Worm (Caenorhabditis elegans): ENCODE measurements around the gene F55G1.15.

The F55G1.15 gene

DNA sequence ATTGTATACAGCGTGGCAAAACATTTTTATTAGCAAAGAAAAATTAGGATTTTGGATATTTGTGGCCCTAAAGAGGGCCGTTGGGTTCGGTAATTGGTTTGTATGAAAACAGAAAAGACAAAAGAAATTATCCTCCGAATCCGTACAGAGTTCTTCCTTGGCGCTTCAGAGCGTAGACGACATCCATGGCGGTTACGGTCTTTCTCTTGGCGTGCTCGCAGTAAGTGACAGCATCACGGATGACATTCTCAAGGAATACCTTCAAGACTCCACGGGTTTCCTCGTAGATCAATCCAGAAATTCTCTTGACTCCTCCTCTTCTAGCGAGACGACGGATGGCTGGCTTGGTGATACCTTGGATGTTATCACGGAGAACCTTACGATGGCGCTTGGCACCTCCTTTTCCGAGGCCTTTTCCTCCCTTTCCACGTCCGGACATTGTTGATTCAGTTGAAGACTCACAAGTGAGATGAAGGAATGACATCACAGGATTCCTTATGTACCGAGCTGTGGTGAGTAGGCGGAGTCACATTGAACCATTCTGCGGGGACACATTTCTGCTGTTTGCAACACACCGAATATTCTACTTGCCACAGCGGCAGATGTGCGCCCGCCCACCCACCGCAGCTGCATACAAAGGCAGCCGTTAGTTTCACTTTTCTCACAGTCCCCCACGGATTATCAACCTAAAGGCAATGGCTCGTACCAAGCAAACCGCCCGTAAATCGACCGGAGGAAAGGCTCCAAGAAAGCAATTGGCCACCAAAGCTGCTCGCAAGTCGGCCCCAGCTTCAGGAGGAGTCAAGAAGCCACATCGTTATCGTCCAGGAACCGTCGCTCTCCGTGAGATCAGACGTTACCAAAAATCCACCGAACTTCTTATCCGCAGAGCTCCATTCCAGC is 13.4 kb downstream of the F55G1.15 start, which contains the start of the genes his-60 and his-59:
TSS of gene his-60 (minus strand) at position 439 of the 903 bp plus-strand sequence.
TSS of gene his-59 (plus strand) at position 696 of the 903 bp plus-strand sequence.
- TF ChIP-seq ces-1 (GFP tag; optimal IDR thresholded peaks at IDR 0.05): peak; percentile 6
- TF ChIP-seq ham-2 (GFP tag; optimal IDR thresholded peaks at IDR 0.05): no peak
- peak; percentile 25 for TF ChIP-seq unc-62 (GFP tag; optimal IDR thresholded peaks at IDR 0.05)
- no peak for TF ChIP-seq blmp-1 (tag; optimal IDR thresholded peaks at IDR 0.05)
- TF ChIP-seq nhr-237 (tag; optimal IDR thresholded peaks at IDR 0.05): no peak
- TF ChIP-seq zip-8 (tag; optimal IDR thresholded peaks at IDR 0.05): no peak
- TF ChIP-seq elt-1 (tag; optimal IDR thresholded peaks at IDR 0.05; ENCODE audit: borderline replicate concordance, insufficient read depth): no peak
- peak; percentile 48 for TF ChIP-seq ceh-43 (GFP tag; optimal IDR thresholded peaks at IDR 0.05)
- TF ChIP-seq nhr-2 (tag; optimal IDR thresholded peaks at IDR 0.05): peak; percentile 51
- TF ChIP-seq nhr-12 (tag; optimal IDR thresholded peaks at IDR 0.05): peak; percentile 53
- TF ChIP-seq lsy-2 (tag; optimal IDR thresholded peaks at IDR 0.05): peak; percentile 24
- no peak for TF ChIP-seq nhr-76 (tag; optimal IDR thresholded peaks at IDR 0.05)
- peak; percentile 84 for TF ChIP-seq lin-32 (GFP tag; optimal IDR thresholded peaks at IDR 0.05)
- peak; percentile 63 for TF ChIP-seq drap-1 (GFP tag; optimal IDR thresholded peaks at IDR 0.05)
- TF ChIP-seq nhr-28 (tag; optimal IDR thresholded peaks at IDR 0.05): no peak
- TF ChIP-seq bed-3 (GFP tag; optimal IDR thresholded peaks at IDR 0.05): no peak
- peak; percentile 63 for TF ChIP-seq sem-2 (GFP tag; optimal IDR thresholded peaks at IDR 0.05)
- TF ChIP-seq tbx-8 (GFP tag; optimal IDR thresholded peaks at IDR 0.05): peak; percentile 26
- peak; percentile 52 for TF ChIP-seq mls-2 (tag; optimal IDR thresholded peaks at IDR 0.05)
- TF ChIP-seq ceh-83 (GFP tag; optimal IDR thresholded peaks at IDR 0.05): peak; percentile 83
- TF ChIP-seq unc-39 (tag; optimal IDR thresholded peaks at IDR 0.05): peak; percentile 24
- peak; percentile 93 for TF ChIP-seq ztf-11 (tag; optimal IDR thresholded peaks at IDR 0.05)
- TF ChIP-seq pha-4 (tag; optimal IDR thresholded peaks at IDR 0.05): peak; percentile 88
- TF ChIP-seq lin-13 (tag; optimal IDR thresholded peaks at IDR 0.05): peak; percentile 97
- no peak for TF ChIP-seq mab-5 (tag; optimal IDR thresholded peaks at IDR 0.05)
- no peak for TF ChIP-seq unc-120 (tag; optimal IDR thresholded peaks at IDR 0.05; ENCODE audit: poor library complexity, severe bottlenecking)
- TF ChIP-seq M03D4.4 (tag; optimal IDR thresholded peaks at IDR 0.05): peak; percentile 77
- TF ChIP-seq sptf-1 (tag; optimal IDR thresholded peaks at IDR 0.05): peak; percentile 44
- TF ChIP-seq flh-1 (GFP tag; optimal IDR thresholded peaks at IDR 0.05): no peak
- TF ChIP-seq mep-1 (tag; optimal IDR thresholded peaks at IDR 0.05): peak; percentile 70
- peak; percentile 80 for TF ChIP-seq ceh-39 (tag; optimal IDR thresholded peaks at IDR 0.05)
- TF ChIP-seq hlh-1 (tag; optimal IDR thresholded peaks at IDR 0.05): no peak
- TF ChIP-seq snpc-4 (tag; optimal IDR thresholded peaks at IDR 0.05): no peak
- peak; percentile 92 for TF ChIP-seq cnd-1 (tag; optimal IDR thresholded peaks at IDR 0.05)
- no peak for TF ChIP-seq elt-3 (tag; optimal IDR thresholded peaks at IDR 0.05)

ce11 chrIV:7486201-7486947 is 14.9 kb downstream of the F55G1.15 start, which contains the start of the genes his-61 and his-62:
TSS of gene his-61 (minus strand) at chrIV:7486217.
TSS of gene his-62 (plus strand) at chrIV:7486545.
- TF ChIP-seq unc-62 (GFP tag; optimal IDR thresholded peaks at IDR 0.05): no peak
- TF ChIP-seq ham-2 (GFP tag; optimal IDR thresholded peaks at IDR 0.05): peak; percentile 4
- TF ChIP-seq nhr-76 (tag; optimal IDR thresholded peaks at IDR 0.05): no peak
- TF ChIP-seq unc-120 (tag; optimal IDR thresholded peaks at IDR 0.05; ENCODE audit: poor library complexity, severe bottlenecking): no peak
- TF ChIP-seq ceh-43 (GFP tag; optimal IDR thresholded peaks at IDR 0.05): no peak
- peak; percentile 75 for TF ChIP-seq sptf-1 (tag; optimal IDR thresholded peaks at IDR 0.05)
- TF ChIP-seq tbx-8 (GFP tag; optimal IDR thresholded peaks at IDR 0.05): no peak
- TF ChIP-seq mls-2 (tag; optimal IDR thresholded peaks at IDR 0.05): peak; percentile 86
- TF ChIP-seq M03D4.4 (tag; optimal IDR thresholded peaks at IDR 0.05): peak; percentile 86
- TF ChIP-seq mep-1 (tag; optimal IDR thresholded peaks at IDR 0.05): peak; percentile 55
- TF ChIP-seq pha-4 (tag; optimal IDR thresholded peaks at IDR 0.05): peak; percentile 88
- no peak for TF ChIP-seq flh-1 (GFP tag; optimal IDR thresholded peaks at IDR 0.05)
- TF ChIP-seq lin-32 (GFP tag; optimal IDR thresholded peaks at IDR 0.05): no peak
- TF ChIP-seq nhr-28 (tag; optimal IDR thresholded peaks at IDR 0.05): no peak
- peak; percentile 88 for TF ChIP-seq cnd-1 (tag; optimal IDR thresholded peaks at IDR 0.05)
- peak; percentile 76 for TF ChIP-seq ceh-39 (tag; optimal IDR thresholded peaks at IDR 0.05)
- peak; percentile 69 for TF ChIP-seq lsy-2 (tag; optimal IDR thresholded peaks at IDR 0.05)
- peak; percentile 86 for TF ChIP-seq ztf-11 (tag; optimal IDR thresholded peaks at IDR 0.05)
- no peak for TF ChIP-seq nhr-237 (tag; optimal IDR thresholded peaks at IDR 0.05)
- TF ChIP-seq bed-3 (GFP tag; optimal IDR thresholded peaks at IDR 0.05): no peak
- peak; percentile 50 for TF ChIP-seq sem-2 (GFP tag; optimal IDR thresholded peaks at IDR 0.05)
- no peak for TF ChIP-seq elt-3 (tag; optimal IDR thresholded peaks at IDR 0.05)
- peak; percentile 93 for TF ChIP-seq lin-13 (tag; optimal IDR thresholded peaks at IDR 0.05)
- TF ChIP-seq ces-1 (GFP tag; optimal IDR thresholded peaks at IDR 0.05): peak; percentile 56
- TF ChIP-seq nhr-12 (tag; optimal IDR thresholded peaks at IDR 0.05): peak; percentile 56
- no peak for TF ChIP-seq elt-1 (tag; optimal IDR thresholded peaks at IDR 0.05; ENCODE audit: borderline replicate concordance, insufficient read depth)
- no peak for TF ChIP-seq blmp-1 (tag; optimal IDR thresholded peaks at IDR 0.05)
- TF ChIP-seq ceh-83 (GFP tag; optimal IDR thresholded peaks at IDR 0.05): no peak
- peak; percentile 41 for TF ChIP-seq nhr-2 (tag; optimal IDR thresholded peaks at IDR 0.05)
- TF ChIP-seq drap-1 (GFP tag; optimal IDR thresholded peaks at IDR 0.05): peak; percentile 53
- TF ChIP-seq snpc-4 (tag; optimal IDR thresholded peaks at IDR 0.05): no peak
- TF ChIP-seq hlh-1 (tag; optimal IDR thresholded peaks at IDR 0.05): peak; percentile 14
- TF ChIP-seq unc-39 (tag; optimal IDR thresholded peaks at IDR 0.05): peak; percentile 99
- no peak for TF ChIP-seq zip-8 (tag; optimal IDR thresholded peaks at IDR 0.05)
- TF ChIP-seq mab-5 (tag; optimal IDR thresholded peaks at IDR 0.05): no peak

Data from whole organism, mixed stage, embryonic.